Worm (Caenorhabditis elegans): ENCODE measurements around the gene F46C5.9.

F46C5.9 gene

ce11 chrII:8764332-8764731 is 46.2 kb downstream of the F46C5.9 start:
- no peak for TF ChIP-seq unc-62 (GFP tag; optimal IDR thresholded peaks at IDR 0.05)

- no peak for TF ChIP-seq unc-62 (GFP tag; optimal IDR thresholded peaks at IDR 0.05)
Measured at ce11 chrII:8763367-8763766, 47.2 kb downstream of the F46C5.9 start.

- no peak for TF ChIP-seq unc-62 (GFP tag; optimal IDR thresholded peaks at IDR 0.05)
Measured at ce11 chrII:8761739-8762138, 48.8 kb downstream of the F46C5.9 start.

- TF ChIP-seq unc-62 (GFP tag; optimal IDR thresholded peaks at IDR 0.05): no peak
Measured at ce11 chrII:8759493-8759892, 51.0 kb downstream of the F46C5.9 start, which contains the start of gene fut-1. fut-1 (minus strand) TSS chrII:8759593.

All from whole organism, dauer.